Worm (Caenorhabditis elegans) whole organism, L2 larva: ENCODE data around the gene add-2.
A peak's percentile ranks its signal among the peaks of the same experiment; 100 is the strongest.

Experiments used
- C34F6.9 ChIP-seq: fragments of 150-350 bp; optimal IDR thresholded peaks from 2 replicates; lab custom pipeline; 2014; ENCODE audit warnings: missing biosample characterization, missing genetic modification characterization
- F13H6.1 ChIP-seq: sonication (generic microtip); optimal IDR thresholded peaks from 2 replicates; lab custom pipeline; 2016; ENCODE audit warnings: missing genetic modification characterization, missing compliant biosample characterization
- R02D3.7 ChIP-seq: fragments of 150-350 bp; optimal IDR thresholded peaks from 2 replicates; lab custom pipeline; 2014; ENCODE audit warnings: missing biosample characterization, missing genetic modification characterization
- Y55F3AM.14 ChIP-seq: fragments of 200-800 bp; sonication (Bioruptor generic); optimal IDR thresholded peaks from 2 replicates; lab custom pipeline; 2018; ENCODE audit warnings: mild to moderate bottlenecking, missing genetic modification characterization, missing compliant biosample characterization
- ZK546.5 ChIP-seq: sonication (generic microtip); optimal IDR thresholded peaks from 2 replicates; lab custom pipeline; 2017; ENCODE audit warnings: missing biosample characterization, missing genetic modification characterization
- alr-1 ChIP-seq: fragments of 150-350 bp; optimal IDR thresholded peaks from 2 replicates; lab custom pipeline; 2014; ENCODE audit warnings: missing biosample characterization, missing genetic modification characterization
- aly-2 ChIP-seq: fragments of 150-350 bp; optimal IDR thresholded peaks from 2 replicates; lab custom pipeline; 2014; ENCODE audit warnings: missing biosample characterization, missing genetic modification characterization
- ama-1 ChIP-seq: fragments of 150-350 bp; optimal IDR thresholded peaks from 2 replicates; lab custom pipeline; 2018; ENCODE audit warnings: inconsistent platforms
- blmp-1 ChIP-seq: sonication (generic microtip); optimal IDR thresholded peaks from 2 replicates; lab custom pipeline; 2017; ENCODE audit warnings: missing genetic modification characterization, mild to moderate bottlenecking, missing compliant biosample characterization, antibody characterized with exemption, moderate library complexity; ENCODE audit not compliant: insufficient read depth
- ceh-82 ChIP-seq: fragments of 150-350 bp; optimal IDR thresholded peaks from 2 replicates; lab custom pipeline; 2014; ENCODE audit warnings: missing biosample characterization, missing genetic modification characterization
- crh-2 ChIP-seq: sonication (generic microtip); optimal IDR thresholded peaks from 2 replicates; lab custom pipeline; 2017; ENCODE audit warnings: missing biosample characterization, missing genetic modification characterization
- egl-27 ChIP-seq: sonication (generic microtip); optimal IDR thresholded peaks from 3 replicates; lab custom pipeline; 2017; ENCODE audit warnings: missing biosample characterization, missing genetic modification reagents, missing genetic modification characterization
- elt-1 ChIP-seq: fragments of 150-350 bp; optimal IDR thresholded peaks from 2 replicates; lab custom pipeline; 2014; ENCODE audit warnings: missing biosample characterization, missing genetic modification characterization
- elt-3 ChIP-seq: sonication (generic microtip); optimal IDR thresholded peaks from 2 replicates; lab custom pipeline; 2017; ENCODE audit warnings: missing biosample characterization, missing genetic modification characterization
- fos-1 ChIP-seq: fragments of 150-350 bp; optimal IDR thresholded peaks from 2 replicates; lab custom pipeline; 2014; ENCODE audit warnings: missing biosample characterization, missing genetic modification characterization
- gmeb-1 ChIP-seq: fragments of 150-350 bp; optimal IDR thresholded peaks from 2 replicates; lab custom pipeline; 2014; ENCODE audit warnings: missing biosample characterization, missing genetic modification characterization
- lin-11 ChIP-seq: fragments of 150-350 bp; sonication (generic microtip); optimal IDR thresholded peaks from 2 replicates; lab custom pipeline; 2014; ENCODE audit warnings: missing biosample characterization, missing genetic modification characterization, inconsistent platforms, mixed read lengths
- lin-13 ChIP-seq: fragments of 150-350 bp; optimal IDR thresholded peaks from 2 replicates; lab custom pipeline; 2014; ENCODE audit warnings: missing biosample characterization, missing genetic modification reagents, missing genetic modification characterization
- lin-39 ChIP-seq: fragments of 150-350 bp; optimal IDR thresholded peaks from 2 replicates; lab custom pipeline; 2014; ENCODE audit warnings: missing biosample characterization, missing genetic modification reagents, missing genetic modification characterization
- lsy-2 ChIP-seq, 2 experiments: fragments of 150-350 bp in 1 of 2; sonication (generic microtip) in 1 of 2; optimal IDR thresholded peaks; 2 replicates each; lab custom pipeline; 2014 to 2017; ENCODE audit warnings: missing biosample characterization in 2 of 2, missing genetic modification characterization in 2 of 2
- mab-5 ChIP-seq: fragments of 150-350 bp; optimal IDR thresholded peaks from 2 replicates; lab custom pipeline; 2014; ENCODE audit warnings: missing biosample characterization, missing genetic modification characterization
- mbf-1 ChIP-seq: sonication (generic microtip); optimal IDR thresholded peaks from 2 replicates; lab custom pipeline; 2017; ENCODE audit warnings: missing biosample characterization, missing genetic modification characterization
- mdl-1 ChIP-seq, 2 experiments: fragments of 150-350 bp in 1 of 2; sonication (generic microtip) in 1 of 2; optimal IDR thresholded peaks; 2 replicates each; lab custom pipeline; 2017; ENCODE audit warnings: missing biosample characterization in 2 of 2, missing genetic modification characterization in 2 of 2
- nhr-10 ChIP-seq: sonication (generic microtip); optimal IDR thresholded peaks from 2 replicates; lab custom pipeline; 2017; ENCODE audit warnings: missing biosample characterization, missing genetic modification characterization
- nhr-12 ChIP-seq: fragments of 150-350 bp; optimal IDR thresholded peaks from 2 replicates; lab custom pipeline; 2014; ENCODE audit warnings: missing biosample characterization, missing genetic modification characterization
- nhr-129 ChIP-seq: fragments of 150-350 bp; optimal IDR thresholded peaks from 2 replicates; lab custom pipeline; 2014; ENCODE audit warnings: missing biosample characterization, missing genetic modification characterization
- nhr-21 ChIP-seq: fragments of 150-350 bp; optimal IDR thresholded peaks from 2 replicates; lab custom pipeline; 2014; ENCODE audit warnings: missing biosample characterization, missing genetic modification characterization
- nhr-23 ChIP-seq: fragments of 150-350 bp; optimal IDR thresholded peaks from 2 replicates; lab custom pipeline; 2014; ENCODE audit warnings: missing biosample characterization, missing genetic modification reagents, missing genetic modification characterization
- nhr-237 ChIP-seq: fragments of 150-350 bp; optimal IDR thresholded peaks from 2 replicates; lab custom pipeline; 2014; ENCODE audit warnings: missing biosample characterization, missing genetic modification characterization
- nhr-25 ChIP-seq: fragments of 150-350 bp; sonication (generic microtip); optimal IDR thresholded peaks from 3 replicates; lab custom pipeline; 2014; ENCODE audit warnings: missing biosample characterization, missing genetic modification characterization
- nhr-6 ChIP-seq: fragments of 150-350 bp; optimal IDR thresholded peaks from 2 replicates; lab custom pipeline; 2014; ENCODE audit warnings: missing biosample characterization, missing genetic modification characterization
- nhr-77 ChIP-seq: fragments of 150-350 bp; optimal IDR thresholded peaks from 2 replicates; lab custom pipeline; 2014; ENCODE audit warnings: missing biosample characterization, missing genetic modification characterization
- peb-1 ChIP-seq: fragments of 150-350 bp; optimal IDR thresholded peaks from 2 replicates; lab custom pipeline; 2014; ENCODE audit warnings: missing biosample characterization, missing genetic modification characterization
- sem-4 ChIP-seq: fragments of 150-350 bp; optimal IDR thresholded peaks from 2 replicates; lab custom pipeline; 2014; ENCODE audit warnings: missing biosample characterization, missing genetic modification reagents, missing genetic modification characterization
- skn-1 ChIP-seq: sonication (generic microtip); optimal IDR thresholded peaks from 2 replicates; lab custom pipeline; 2017; ENCODE audit warnings: missing biosample characterization, missing genetic modification characterization
- sma-3 ChIP-seq: sonication (generic microtip); optimal IDR thresholded peaks from 2 replicates; lab custom pipeline; 2016; ENCODE audit warnings: missing genetic modification reagents, missing genetic modification characterization, missing compliant biosample characterization
- sma-9 ChIP-seq, 2 experiments: fragments of 150-350 bp in 1 of 2; sonication (generic microtip) in 1 of 2; optimal IDR thresholded peaks; 2 replicates each; lab custom pipeline; 2014 to 2016; ENCODE audit warnings: missing genetic modification characterization in 2 of 2, mild to moderate bottlenecking in 1 of 2, missing biosample characterization in 1 of 2, missing compliant biosample characterization in 1 of 2, missing genetic modification reagents in 1 of 2, moderate library complexity in 1 of 2
- snpc-4 ChIP-seq: fragments of 150-350 bp; optimal IDR thresholded peaks from 2 replicates; lab custom pipeline; 2014; ENCODE audit warnings: missing biosample characterization, missing genetic modification characterization
- unc-39 ChIP-seq: fragments of 150-350 bp; optimal IDR thresholded peaks from 2 replicates; lab custom pipeline; 2014; ENCODE audit warnings: missing biosample characterization, missing genetic modification characterization
- unc-55 ChIP-seq: fragments of 150-350 bp; sonication (generic microtip); optimal IDR thresholded peaks from 3 replicates; lab custom pipeline; 2014; ENCODE audit warnings: missing biosample characterization, missing genetic modification reagents, missing genetic modification characterization
- unc-62 ChIP-seq: fragments of 150-350 bp; optimal IDR thresholded peaks from 2 replicates; lab custom pipeline; 2014; ENCODE audit warnings: missing biosample characterization, missing genetic modification reagents, missing genetic modification characterization
- zag-1 ChIP-seq: fragments of 150-350 bp; optimal IDR thresholded peaks from 2 replicates; lab custom pipeline; 2014; ENCODE audit warnings: missing biosample characterization, missing genetic modification characterization
- ztf-1 ChIP-seq: fragments of 200-800 bp; sonication (Bioruptor generic); conservative IDR thresholded peaks from 2 replicates; pipeline ENCODE4 v1.3.6; 2022; ENCODE audit warnings: missing genetic modification characterization, missing compliant biosample characterization
- ztf-11 ChIP-seq: sonication (generic microtip); optimal IDR thresholded peaks from 2 replicates; lab custom pipeline; 2017; ENCODE audit warnings: missing biosample characterization, missing genetic modification characterization
- ztf-4 ChIP-seq: fragments of 150-350 bp; optimal IDR thresholded peaks from 2 replicates; lab custom pipeline; 2014; ENCODE audit warnings: missing biosample characterization, missing genetic modification characterization

Gene add-2

DNA sequence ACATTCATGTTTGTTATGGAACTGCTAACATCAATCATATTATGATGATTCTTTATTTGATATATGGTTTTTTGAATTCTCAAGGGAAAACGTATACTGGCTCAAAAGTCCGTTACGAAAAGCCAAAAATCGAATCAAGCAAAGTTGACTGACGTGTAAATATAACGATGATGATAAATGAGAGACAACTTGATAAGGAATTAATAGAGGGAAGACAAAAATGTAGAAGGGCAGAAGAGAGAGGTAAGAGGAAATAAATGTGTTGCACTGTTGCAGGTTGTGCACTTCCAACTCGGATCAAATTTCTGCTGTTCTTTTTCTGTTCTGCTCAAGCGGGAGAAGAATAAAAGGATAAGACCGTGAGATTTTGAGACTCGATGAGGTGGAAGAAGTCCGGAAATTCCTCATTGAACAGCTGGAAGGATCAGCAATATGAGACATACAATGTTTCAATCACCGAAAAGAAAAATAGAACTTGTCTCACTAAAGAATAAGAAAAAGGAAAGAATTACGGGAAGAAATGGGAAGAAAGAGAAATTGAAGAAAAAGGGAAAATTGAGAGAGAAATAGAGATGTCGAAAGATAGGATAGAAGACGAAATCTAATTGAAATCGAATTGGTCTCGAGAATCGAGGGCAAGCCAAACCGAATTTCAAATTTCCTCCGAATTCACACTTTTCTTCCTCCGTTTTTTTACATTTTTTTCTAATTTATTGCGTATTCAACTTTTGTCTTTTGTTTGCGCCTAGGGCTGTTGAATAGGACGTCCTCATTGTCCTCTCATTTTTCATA lies 26.9 kb downstream of the add-2 start (continued):
- TF ChIP-seq mbf-1: no peak
- peak; percentile 30 for TF ChIP-seq zag-1 (tag; lab: Kevin White, UChicago)
- no peak for TF ChIP-seq nhr-23 (tag; lab: Kevin White, UChicago)
- TF ChIP-seq gmeb-1 (tag; lab: Kevin White, UChicago): no peak
- no peak for TF ChIP-seq nhr-6 (tag; lab: Kevin White, UChicago)

- TF ChIP-seq unc-55 (GFP tag; lab: Kevin White, UChicago) (no peak), zag-1 (tag; lab: Kevin White, UChicago) (no peak), nhr-23 (tag; lab: Kevin White, UChicago) (no peak), lin-39 (tag; lab: Kevin White, UChicago) (no peak), egl-27 (tag; lab: Kevin White, UChicago) (no peak), lin-11 (no peak), elt-1 (tag; lab: Kevin White, UChicago) (no peak), nhr-237 (no peak), skn-1 (tag; lab: Kevin White, UChicago) (no peak), Y55F3AM.14 (GFP tag; lab: Kevin White, UChicago) (no peak)
- TF ChIP-seq, all 48 proteins: peak for 0
Measured at ce11 chrV:11985384-11985783, 27.8 kb downstream of the add-2 start, which contains the start of gene mans-2. Gene mans-2, minus strand, starts transcription at chrV:11985484.

DNA sequence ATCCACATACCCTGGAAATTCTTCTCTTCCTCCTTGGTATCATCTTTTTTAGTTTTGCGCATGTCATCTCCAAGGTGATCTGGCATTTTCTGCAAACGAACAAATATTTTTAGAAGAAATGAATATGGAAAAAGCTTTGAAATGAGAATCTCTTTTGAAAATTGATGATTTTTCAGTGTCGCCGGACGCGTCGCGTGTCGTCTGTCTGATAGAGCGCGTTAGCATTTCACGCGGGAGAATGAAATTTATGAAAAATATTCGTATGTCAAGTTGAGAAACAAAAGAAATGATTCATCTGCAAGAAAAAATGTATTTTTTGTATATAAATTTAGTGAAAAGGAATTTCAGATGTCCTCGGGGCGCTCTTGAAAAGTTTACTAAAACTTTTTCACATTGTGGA lies 30.9 kb downstream of the add-2 start, which contains the start of gene rpt-1:
rpt-1 (minus strand) TSS at position 89 of the 400 bp plus-strand sequence.
- TF ChIP-seq F13H6.1 (tag; lab: Kevin White, UChicago) (peak; percentile 26), unc-62 (GFP tag; lab: Kevin White, UChicago) (no peak), ama-1 (peak; percentile 49), Y55F3AM.14 (GFP tag; lab: Kevin White, UChicago) (no peak), zag-1 (tag; lab: Kevin White, UChicago) (no peak), peb-1 (tag; lab: Kevin White, UChicago) (no peak), unc-39 (tag; lab: Kevin White, UChicago) (no peak), nhr-10 (tag; lab: Kevin White, UChicago) (no peak), ztf-4 (tag; lab: Kevin White, UChicago) (peak; percentile 10), snpc-4 (peak; percentile 92), sma-9 (GFP tag; optimal IDR thresholded peaks at IDR 0.05; lab: Kevin White, UChicago) (peak; percentile 65), sma-9 (tag; optimal IDR thresholded peaks at IDR 0.05; lab: Kevin White, UChicago) (no peak), R02D3.7 (no peak), lin-11 (peak; percentile 24), crh-2 (tag; lab: Kevin White, UChicago) (peak; percentile 50), mab-5 (tag; lab: Kevin White, UChicago) (no peak), mbf-1 (no peak), elt-1 (tag; lab: Kevin White, UChicago) (no peak), nhr-77 (tag; lab: Kevin White, UChicago) (no peak), elt-3 (tag; lab: Kevin White, UChicago) (no peak), alr-1 (tag; lab: Kevin White, UChicago) (no peak), ZK546.5 (tag; lab: Kevin White, UChicago) (no peak), lin-13 (peak; percentile 54), nhr-237 (no peak), ceh-82 (tag; lab: Kevin White, UChicago) (no peak), egl-27 (tag; lab: Kevin White, UChicago) (no peak), mdl-1 (tag; optimal IDR thresholded peaks at IDR 0.05; lab: Kevin White, UChicago) (no peak), nhr-129 (tag; lab: Kevin White, UChicago) (peak; percentile 50), fos-1 (tag; lab: Kevin White, UChicago) (peak; percentile 37), ztf-1 (GFP tag; lab: Robert Waterston, UW) (no peak), lin-39 (tag; lab: Kevin White, UChicago) (no peak), nhr-23 (tag; lab: Kevin White, UChicago) (no peak), gmeb-1 (tag; lab: Kevin White, UChicago) (peak; percentile 90), skn-1 (tag; lab: Kevin White, UChicago) (peak; percentile 82), C34F6.9 (peak; percentile 88), lsy-2 (tag; optimal IDR thresholded peaks at IDR 0.05; lab: Kevin White, UChicago) (peak; percentile 35 to 77), ztf-11 (tag; lab: Kevin White, UChicago) (no peak), unc-55 (GFP tag; lab: Kevin White, UChicago) (peak; percentile 80), blmp-1 (tag; lab: Kevin White, UChicago) (no peak), nhr-25 (tag; lab: Kevin White, UChicago) (peak; percentile 56), sem-4 (tag; lab: Kevin White, UChicago) (peak; percentile 15), aly-2 (tag; lab: Kevin White, UChicago) (no peak), nhr-21 (tag; lab: Kevin White, UChicago) (peak; percentile 33), sma-3 (peak; percentile 70), nhr-12 (tag; lab: Kevin White, UChicago) (no peak)
